Fruit fly (Drosophila melanogaster) whole organism, adult: ENCODE measurements around the gene CG13653.

ENCODE experiments used
- CG11617 ChIP-seq: fragments of 200-800 bp; sonication (Bioruptor generic); optimal IDR thresholded peaks from 2 replicates; lab custom pipeline; 2017; ENCODE audit warnings: mild to moderate bottlenecking, missing biosample characterization, missing genetic modification reagents, missing genetic modification characterization
- CG12768 ChIP-seq: fragments of 200-800 bp; sonication (Bioruptor generic); optimal IDR thresholded peaks from 2 replicates; lab custom pipeline; 2017; ENCODE audit warnings: missing biosample characterization, missing genetic modification characterization, mild to moderate bottlenecking, moderate library complexity, missing genetic modification reagents
- CG1620 ChIP-seq: fragments of 200-800 bp; sonication (Bioruptor generic); optimal IDR thresholded peaks from 2 replicates; lab custom pipeline; 2016; ENCODE audit warnings: missing biosample characterization, missing genetic modification characterization
- CG33017 ChIP-seq: fragments of 200-800 bp; sonication (Bioruptor generic); optimal IDR thresholded peaks from 2 replicates; lab custom pipeline; 2018; ENCODE audit warnings: missing biosample characterization, mild to moderate bottlenecking, missing genetic modification characterization, moderate library complexity
- CG5204 ChIP-seq: fragments of 200-800 bp; sonication (Bioruptor generic); optimal IDR thresholded peaks from 2 replicates; lab custom pipeline; 2016; ENCODE audit warnings: missing biosample characterization, missing genetic modification characterization
- CG7045 ChIP-seq: fragments of 200-800 bp; sonication (Bioruptor generic); optimal IDR thresholded peaks from 2 replicates; lab custom pipeline; 2017; ENCODE audit warnings: missing biosample characterization, mild to moderate bottlenecking, missing genetic modification characterization
- CG7101 ChIP-seq: fragments of 200-800 bp; sonication (Bioruptor generic); optimal IDR thresholded peaks from 2 replicates; lab custom pipeline; 2018; ENCODE audit warnings: missing biosample characterization, mild to moderate bottlenecking, missing genetic modification characterization, moderate library complexity
- Crg-1 ChIP-seq: fragments of 200-800 bp; sonication (Bioruptor generic); optimal IDR thresholded peaks from 2 replicates; lab custom pipeline; 2016; ENCODE audit warnings: missing biosample characterization, missing genetic modification characterization
- Hr96 ChIP-seq: fragments of 200-800 bp; sonication (Bioruptor generic); optimal IDR thresholded peaks from 2 replicates; lab custom pipeline; 2016; ENCODE audit warnings: missing biosample characterization, missing genetic modification characterization
- Mnt ChIP-seq: fragments of 200-800 bp; sonication (Bioruptor generic); optimal IDR thresholded peaks from 2 replicates; lab custom pipeline; 2016; ENCODE audit warnings: missing biosample characterization, mild to moderate bottlenecking, missing genetic modification characterization
- bab1 ChIP-seq: fragments of 200-800 bp; sonication (Bioruptor generic); optimal IDR thresholded peaks from 3 replicates; lab custom pipeline; 2019; ENCODE audit warnings: missing biosample characterization, mild to moderate bottlenecking, missing genetic modification characterization, moderate library complexity
- cnc ChIP-seq, 2 experiments: fragments of >200 bp; optimal IDR thresholded peaks; 2 replicates each; lab custom pipeline; 2017
- kay ChIP-seq: fragments of 200-800 bp; sonication (Bioruptor generic); peaks from one replicate; lab custom pipeline; 2016; ENCODE audit warnings: missing biosample characterization, missing genetic modification characterization, borderline replicate concordance
- pad ChIP-seq: fragments of 200-800 bp; sonication (Bioruptor generic); optimal IDR thresholded peaks from 3 replicates; lab custom pipeline; 2017; ENCODE audit warnings: missing biosample characterization, missing genetic modification characterization, mild to moderate bottlenecking, moderate library complexity, missing genetic modification reagents

- TF ChIP-seq cnc (optimal IDR thresholded peaks at IDR 0.05; lab: Kevin White, UChicago) (no peak), Mnt (GFP tag; lab: Kevin White, UChicago) (no peak), Hr96 (GFP tag; lab: Kevin White, UChicago) (peak; percentile 0), CG11617 (GFP tag; lab: Kevin White, UChicago) (no peak), pad (GFP tag; lab: Kevin White, UChicago) (no peak), kay (GFP tag; lab: Kevin White, UChicago) (no peak), CG33017 (peak; percentile 57), CG7045 (GFP tag; lab: Kevin White, UChicago) (peak; percentile 44), bab1 (GFP tag; lab: Kevin White, UChicago) (no peak), Crg-1 (GFP tag; lab: Kevin White, UChicago) (no peak), CG12768 (GFP tag; lab: Kevin White, UChicago) (no peak), CG1620 (GFP tag; lab: Kevin White, UChicago) (no peak), CG5204 (peak; percentile 27), CG7101 (peak; percentile 40)
Measured at dm6 chr3R:25207405-25208003, 12.2 kb downstream of the CG13653 start.
